Fruit fly (Drosophila melanogaster) whole organism, wandering third instar larva: ENCODE measurements around the gene Mettl4.

Experiments
- Abd-B ChIP-seq: fragments of >200 bp; optimal IDR thresholded peaks from 2 replicates; lab custom pipeline; 2017; ENCODE audit warnings: missing biosample characterization, missing genetic modification characterization
- CG9705 ChIP-seq: fragments of 200-800 bp; sonication (Bioruptor generic); optimal IDR thresholded peaks from 2 replicates; lab custom pipeline; 2018; ENCODE audit warnings: missing biosample characterization, mild to moderate bottlenecking, missing genetic modification characterization
- CrebA ChIP-seq: fragments of 200-800 bp; sonication (Bioruptor generic); optimal IDR thresholded peaks from 2 replicates; lab custom pipeline; 2016; ENCODE audit warnings: missing biosample characterization, mild to moderate bottlenecking, missing genetic modification characterization, borderline replicate concordance
- Hnf4 ChIP-seq: fragments of 200-800 bp; sonication (Bioruptor generic); optimal IDR thresholded peaks from 2 replicates; lab custom pipeline; 2016; ENCODE audit warnings: missing biosample characterization, mild to moderate bottlenecking, missing genetic modification characterization
- Hr78 ChIP-seq: fragments of >200 bp; optimal IDR thresholded peaks from 2 replicates; lab custom pipeline; 2017; ENCODE audit warnings: missing biosample characterization, missing genetic modification characterization
- Hr83 ChIP-seq: fragments of 200-300 bp; sonication (Bioruptor generic); optimal IDR thresholded peaks from 2 replicates; lab custom pipeline; 2016; ENCODE audit warnings: missing biosample characterization, mild to moderate bottlenecking, missing genetic modification characterization, moderate library complexity; ENCODE audit not compliant: poor library complexity, severe bottlenecking
- Jra ChIP-seq: sonication (Bioruptor generic); optimal IDR thresholded peaks from 2 replicates; lab custom pipeline; 2016; ENCODE audit warnings: missing biosample characterization, missing genetic modification characterization
- Mio ChIP-seq: sonication (Bioruptor generic); optimal IDR thresholded peaks from 2 replicates; lab custom pipeline; 2016; ENCODE audit warnings: missing biosample characterization, missing genetic modification characterization
- OdsH ChIP-seq: fragments of 200-800 bp; sonication (Bioruptor generic); optimal IDR thresholded peaks from 2 replicates; lab custom pipeline; 2016; ENCODE audit warnings: missing biosample characterization, mild to moderate bottlenecking, missing genetic modification characterization
- Rel ChIP-seq, 2 experiments: fragments of 200-800 bp; sonication (Bioruptor generic) in 1 of 2; optimal IDR thresholded peaks; 2 replicates in 1 of 2; 3 replicates in 1 of 2; lab custom pipeline; 2016 to 2019; ENCODE audit warnings: mild to moderate bottlenecking in 2 of 2, missing biosample characterization in 2 of 2, missing genetic modification characterization in 2 of 2, moderate library complexity in 1 of 2
- br ChIP-seq: fragments of 200-800 bp; sonication (Bioruptor generic); optimal IDR thresholded peaks from 2 replicates; lab custom pipeline; 2016; ENCODE audit warnings: missing biosample characterization, missing genetic modification characterization
- brk ChIP-seq: fragments of 200-800 bp; sonication (Bioruptor generic); optimal IDR thresholded peaks from 2 replicates; lab custom pipeline; 2016; ENCODE audit warnings: missing biosample characterization, mild to moderate bottlenecking, missing genetic modification characterization
- dl ChIP-seq, 2 experiments: fragments of 175-275, 200-275 bp in 1 of 2; fragments of 200-275 bp in 1 of 2; sonication (Bioruptor generic); optimal IDR thresholded peaks; lab custom pipeline; 2018; ENCODE audit warnings: mild to moderate bottlenecking in 2 of 2, missing biosample characterization in 2 of 2, missing genetic modification characterization in 2 of 2, moderate library complexity in 2 of 2; ENCODE audit not compliant: partially characterized antibody in 2 of 2, insufficient read depth in 1 of 2
- dmrt93B ChIP-seq: fragments of 200-800 bp; sonication (Bioruptor generic); optimal IDR thresholded peaks from 2 replicates; lab custom pipeline; 2018; ENCODE audit warnings: missing biosample characterization, mild to moderate bottlenecking, missing genetic modification characterization
- dsf ChIP-seq: sonication (Bioruptor generic); optimal IDR thresholded peaks from 2 replicates; lab custom pipeline; 2016; ENCODE audit warnings: missing biosample characterization, missing genetic modification characterization, borderline replicate concordance
- ey ChIP-seq: fragments of 200-800 bp; sonication (Bioruptor generic); optimal IDR thresholded peaks from 2 replicates; lab custom pipeline; 2016; ENCODE audit warnings: missing biosample characterization, missing genetic modification characterization
- foxo ChIP-seq, 2 experiments: fragments of 200-800 bp; sonication (Bioruptor generic); optimal IDR thresholded peaks; 2 replicates in 1 of 2; 3 replicates in 1 of 2; lab custom pipeline; 2016 to 2017; ENCODE audit warnings: missing biosample characterization in 2 of 2, missing genetic modification characterization in 2 of 2
- h ChIP-seq: fragments of 200-800 bp; sonication (Bioruptor generic); optimal IDR thresholded peaks from 3 replicates; lab custom pipeline; 2016; ENCODE audit warnings: missing biosample characterization, mild to moderate bottlenecking, missing genetic modification characterization
- jim ChIP-seq: fragments of 175-275, 200-325 bp; sonication (Bioruptor generic); optimal IDR thresholded peaks from 2 replicates; lab custom pipeline; 2016; ENCODE audit warnings: missing biosample characterization, mild to moderate bottlenecking, missing genetic modification characterization
- pan ChIP-seq: fragments of >200 bp; optimal IDR thresholded peaks from 2 replicates; lab custom pipeline; 2017
- psq ChIP-seq: fragments of 200-800 bp; sonication (Bioruptor generic); optimal IDR thresholded peaks from 3 replicates; lab custom pipeline; 2017; ENCODE audit warnings: missing biosample characterization, mild to moderate bottlenecking, missing genetic modification characterization, moderate library complexity
- rgr ChIP-seq: fragments of 200-800 bp; sonication (Bioruptor generic); optimal IDR thresholded peaks from 3 replicates; lab custom pipeline; 2016; ENCODE audit warnings: missing biosample characterization, mild to moderate bottlenecking, missing genetic modification characterization
- sage ChIP-seq: fragments of 200-800 bp; sonication (Bioruptor generic); optimal IDR thresholded peaks from 2 replicates; lab custom pipeline; 2016; ENCODE audit warnings: missing biosample characterization, mild to moderate bottlenecking, missing genetic modification characterization
- tai ChIP-seq: sonication (Bioruptor generic); optimal IDR thresholded peaks from 2 replicates; lab custom pipeline; 2016; ENCODE audit warnings: missing biosample characterization, missing genetic modification characterization
- usp ChIP-seq: fragments of >200 bp; optimal IDR thresholded peaks from 2 replicates; lab custom pipeline; 2017; ENCODE audit warnings: missing biosample characterization, missing genetic modification characterization
- woc ChIP-seq: sonication (Bioruptor generic); optimal IDR thresholded peaks from 2 replicates; lab custom pipeline; 2016; ENCODE audit warnings: missing biosample characterization, mild to moderate bottlenecking, missing genetic modification characterization

The Mettl4 gene

DNA sequence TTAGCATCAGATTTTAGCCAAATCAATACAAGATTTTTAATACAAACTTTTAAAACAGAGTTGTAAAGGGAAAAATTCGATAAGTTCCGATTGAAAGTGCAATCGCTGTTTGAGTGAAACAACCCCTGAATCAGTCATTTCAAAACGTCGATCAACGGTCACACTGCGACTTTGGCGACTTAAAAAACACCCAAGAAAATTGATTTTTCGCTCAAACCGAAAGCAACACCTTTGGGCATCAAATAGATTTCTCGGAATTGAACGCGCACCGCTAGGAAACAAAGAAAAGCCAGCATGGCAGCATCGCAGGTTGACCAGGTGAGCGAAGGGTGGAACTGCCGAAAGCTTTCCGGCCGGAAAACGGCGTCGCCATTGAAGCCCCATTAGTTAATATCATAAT is 7.4 kb downstream of the Mettl4 start, which contains the start of gene Arl6IP1:
TSS of gene Arl6IP1 (plus strand) at position 15 of the 400 bp plus-strand sequence.
- TF ChIP-seq dsf (no peak), usp (GFP tag; lab: Kevin White, UChicago) (no peak), woc (no peak), jim (no peak), Rel (GFP tag; optimal IDR thresholded peaks at IDR 0.05; lab: Kevin White, UChicago) (no peak), Rel (tag; optimal IDR thresholded peaks at IDR 0.05; lab: Kevin White, UChicago) (no peak), h (GFP tag; lab: Kevin White, UChicago) (no peak), Hr78 (GFP tag; lab: Kevin White, UChicago) (no peak)
- TF ChIP-seq, all 38 proteins: peak for 0

DNA sequence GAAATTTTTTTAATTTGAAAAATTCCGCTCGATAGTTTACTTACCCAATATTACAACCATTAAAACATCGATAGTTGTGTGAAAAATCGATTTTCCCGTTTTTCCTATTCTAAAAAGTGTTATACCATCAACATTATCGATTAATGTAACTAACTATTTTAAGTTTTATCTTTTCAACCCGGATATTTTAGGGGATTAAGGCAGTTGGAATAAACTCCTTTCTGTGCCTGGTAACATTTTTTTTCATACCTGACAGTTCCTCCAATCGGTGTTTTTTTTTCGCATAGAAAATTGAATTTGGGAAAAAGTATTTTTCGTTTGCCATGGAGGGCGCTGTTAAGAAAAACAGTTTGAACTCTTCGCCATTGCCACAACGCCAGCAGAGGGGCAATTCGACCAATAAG is 10.9 kb downstream of the Mettl4 start, which contains the start of gene nonA-l:
TSS of gene nonA-l (plus strand) at position 201 of the 404 bp plus-strand sequence.
- no peak for TF ChIP-seq ey (GFP tag; lab: Kevin White, UChicago)
- TF ChIP-seq foxo (GFP tag; optimal IDR thresholded peaks at IDR 0.05; lab: Kevin White, UChicago): no peak

DNA sequence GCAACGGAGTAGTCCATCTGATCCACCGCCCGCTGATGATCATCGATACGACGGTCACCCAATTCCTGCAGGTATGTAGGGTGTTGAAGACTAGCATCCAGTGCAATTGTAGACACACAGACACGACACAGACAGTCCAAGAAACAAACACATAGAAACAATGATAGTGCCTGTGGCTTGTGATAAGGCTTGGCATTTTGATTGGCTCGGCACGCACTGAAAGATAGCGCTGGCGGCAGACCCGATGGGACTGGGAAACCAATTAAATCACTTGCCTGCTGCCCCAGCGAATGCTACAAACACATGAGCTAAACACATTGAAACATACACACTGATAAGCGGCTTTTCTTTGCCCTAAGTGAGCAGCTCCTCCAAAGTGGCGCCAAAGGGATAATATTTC is 18.3 kb downstream of the Mettl4 start:
- no peak for TF ChIP-seq jim
- no peak for TF ChIP-seq OdsH (GFP tag; lab: Kevin White, UChicago)
- TF ChIP-seq sage (GFP tag; lab: Kevin White, UChicago): no peak
- no peak for TF ChIP-seq psq (GFP tag; lab: Kevin White, UChicago)
- TF ChIP-seq dmrt93B (GFP tag; lab: Kevin White, UChicago): no peak

DNA sequence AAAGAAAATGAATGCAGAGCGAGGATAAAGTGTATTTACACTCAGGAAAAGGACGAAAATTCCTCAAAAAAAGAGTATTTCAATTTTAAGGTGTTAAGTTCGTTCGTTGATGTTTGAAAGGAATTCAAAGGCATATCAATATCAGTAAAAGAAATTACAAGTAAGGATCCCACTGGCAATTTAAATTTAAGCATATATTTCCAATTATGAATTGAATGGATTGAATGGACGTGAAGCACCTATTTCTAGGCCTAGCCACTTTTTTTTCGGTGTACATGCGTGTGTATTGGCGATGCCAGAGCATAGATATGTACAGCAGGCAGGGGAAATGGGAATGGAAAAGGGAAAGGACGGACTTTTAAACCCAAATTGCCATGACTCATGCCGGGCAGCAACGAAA is 20.4 kb downstream of the Mettl4 start:
- peak in 1 of 2 experiments; percentile 10 for TF ChIP-seq foxo (GFP tag; optimal IDR thresholded peaks at IDR 0.05; lab: Kevin White, UChicago)
- TF ChIP-seq CG9705 (GFP tag; lab: Kevin White, UChicago): no peak
- peak; percentile 5 for TF ChIP-seq psq (GFP tag; lab: Kevin White, UChicago)

DNA sequence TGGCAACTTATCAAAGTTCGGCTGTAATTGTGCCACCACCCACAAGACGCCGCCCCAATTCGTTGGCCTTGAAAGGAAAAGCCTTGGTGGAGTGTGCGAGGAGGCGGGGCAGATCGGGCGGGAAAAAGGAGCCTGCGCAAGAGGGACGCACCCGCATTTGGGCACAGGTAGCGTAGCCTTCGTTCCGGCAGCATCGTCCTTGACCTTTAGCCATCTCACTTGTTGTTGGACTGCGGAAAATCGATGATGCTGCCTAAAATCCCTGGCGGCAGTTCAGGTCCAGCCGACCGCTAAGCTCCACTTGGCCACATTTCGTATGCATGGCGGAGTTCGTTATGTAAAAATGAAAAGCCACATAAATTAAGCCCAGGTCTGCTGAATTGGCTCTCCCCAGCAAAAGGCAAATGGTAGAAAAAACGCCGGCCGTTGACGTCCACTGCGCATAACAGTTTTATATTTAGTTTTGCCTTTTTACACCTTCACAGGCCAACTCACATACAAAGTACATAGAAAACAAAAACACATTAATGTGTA is 24.0 kb downstream of the Mettl4 start:
- TF ChIP-seq jim (no peak), CrebA (no peak), Abd-B (no peak), dmrt93B (GFP tag; lab: Kevin White, UChicago) (no peak), Hnf4 (GFP tag; lab: Kevin White, UChicago) (no peak), pan (lab: Kevin White, UChicago) (no peak), dl (GFP tag; optimal IDR thresholded peaks at IDR 0.05; lab: Kevin White, UChicago; ENCODE audit: insufficient read depth in 1 of 2, partially characterized antibody in 2 of 2) (no peak), woc (no peak), Rel (GFP tag; optimal IDR thresholded peaks at IDR 0.05; lab: Kevin White, UChicago) (no peak), Rel (tag; optimal IDR thresholded peaks at IDR 0.05; lab: Kevin White, UChicago) (no peak), ey (GFP tag; lab: Kevin White, UChicago) (no peak), tai (GFP tag; lab: Kevin White, UChicago) (no peak)

DNA sequence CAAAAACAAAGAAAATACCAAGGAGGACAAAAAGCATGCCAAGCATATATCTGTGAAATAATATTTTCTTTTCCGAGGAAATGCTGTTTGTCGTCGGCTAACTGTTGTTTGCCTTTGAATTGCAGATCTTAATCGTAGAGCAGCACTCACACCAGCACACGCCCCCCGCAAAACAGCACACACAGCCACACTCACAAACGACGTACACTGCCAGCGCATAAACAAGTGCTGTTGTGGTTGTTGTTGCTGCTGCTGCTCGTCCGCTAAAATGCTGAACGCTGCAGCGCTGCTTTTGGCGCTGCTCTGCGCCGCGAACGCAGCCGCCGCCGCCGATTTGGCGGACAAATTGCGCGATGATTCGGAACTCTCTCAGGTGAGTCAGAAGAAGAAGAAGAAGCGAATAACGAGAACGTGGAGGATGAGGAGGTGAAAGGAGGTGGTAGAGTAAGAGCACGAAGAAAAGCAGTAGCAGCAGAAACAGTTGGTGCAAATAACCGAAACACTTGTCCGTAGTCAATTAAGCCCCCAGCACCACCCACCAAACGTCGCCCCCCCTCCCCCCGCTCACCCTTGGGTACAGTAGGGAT is 25.0 kb downstream of the Mettl4 start:
- TF ChIP-seq Mio (GFP tag; lab: Kevin White, UChicago) (no peak), psq (GFP tag; lab: Kevin White, UChicago) (peak; percentile 67), rgr (no peak), dmrt93B (GFP tag; lab: Kevin White, UChicago) (no peak), CG9705 (GFP tag; lab: Kevin White, UChicago) (no peak), Jra (GFP tag; lab: Kevin White, UChicago) (peak; percentile 76), usp (GFP tag; lab: Kevin White, UChicago) (no peak), Hr83 (GFP tag; lab: Kevin White, UChicago) (no peak), brk (GFP tag; lab: Kevin White, UChicago) (no peak), ey (GFP tag; lab: Kevin White, UChicago) (no peak), h (GFP tag; lab: Kevin White, UChicago) (no peak), pan (lab: Kevin White, UChicago) (no peak), dl (GFP tag; optimal IDR thresholded peaks at IDR 0.05; lab: Kevin White, UChicago; ENCODE audit: insufficient read depth in 1 of 2, partially characterized antibody in 2 of 2) (no peak), br (GFP tag; lab: Kevin White, UChicago) (no peak)
